Worm (Caenorhabditis elegans) whole organism, midembryonic: ENCODE results near the gene ptr-9.
A peak's percentile ranks its signal among the peaks of the same experiment; 100 is the strongest.

Experiments
- T22C8.4 ChIP-seq: fragments of 200-800 bp; sonication (Bioruptor generic); IDR thresholded peaks from 2 replicates; pipeline ENCODE4 v1.3.6; 2022; ENCODE audit warnings: missing genetic modification characterization, missing compliant biosample characterization
- cog-1 ChIP-seq: sonication (generic microtip); optimal IDR thresholded peaks from 2 replicates; lab custom pipeline; 2016; ENCODE audit warnings: missing genetic modification characterization, missing compliant biosample characterization
- flt-1 ChIP-seq: fragments of 200-800 bp; sonication (Bioruptor generic); IDR thresholded peaks from 2 replicates; pipeline ENCODE4 v1.3.6; 2022; ENCODE audit warnings: missing genetic modification characterization, missing compliant biosample characterization
- klf-2 ChIP-seq: fragments of 200-800 bp; sonication (Bioruptor generic); conservative IDR thresholded peaks from 2 replicates; pipeline ENCODE4 v1.3.6; 2022; ENCODE audit warnings: missing genetic modification reagents, missing genetic modification characterization, missing compliant biosample characterization
- med-1 ChIP-seq: sonication (generic microtip); optimal IDR thresholded peaks from 2 replicates; lab custom pipeline; 2017; ENCODE audit warnings: missing genetic modification characterization, mild to moderate bottlenecking, missing compliant biosample characterization, antibody characterized with exemption, missing genetic modification reagents; ENCODE audit not compliant: insufficient read depth
- ref-1 ChIP-seq: fragments of 200-800 bp; sonication (Bioruptor generic); conservative IDR thresholded peaks from 2 replicates; pipeline ENCODE4 v1.3.6; 2022; ENCODE audit warnings: missing genetic modification reagents, missing genetic modification characterization, missing compliant biosample characterization
- tab-1 ChIP-seq: fragments of 200-800 bp; sonication (Bioruptor generic); IDR thresholded peaks from 2 replicates; pipeline ENCODE4 v1.3.6; 2022; ENCODE audit warnings: missing genetic modification characterization, missing compliant biosample characterization
- ztf-23 ChIP-seq: fragments of 200-800 bp; sonication (Bioruptor generic); IDR thresholded peaks from 2 replicates; pipeline ENCODE4 v1.3.6; 2022; ENCODE audit warnings: missing genetic modification reagents, missing genetic modification characterization, missing compliant biosample characterization
- ztf-29 ChIP-seq: fragments of 200-800 bp; sonication (Bioruptor generic); IDR thresholded peaks from 2 replicates; pipeline ENCODE4 v1.3.6; 2022; ENCODE audit warnings: missing genetic modification reagents, missing genetic modification characterization, missing compliant biosample characterization

Gene ptr-9

DNA sequence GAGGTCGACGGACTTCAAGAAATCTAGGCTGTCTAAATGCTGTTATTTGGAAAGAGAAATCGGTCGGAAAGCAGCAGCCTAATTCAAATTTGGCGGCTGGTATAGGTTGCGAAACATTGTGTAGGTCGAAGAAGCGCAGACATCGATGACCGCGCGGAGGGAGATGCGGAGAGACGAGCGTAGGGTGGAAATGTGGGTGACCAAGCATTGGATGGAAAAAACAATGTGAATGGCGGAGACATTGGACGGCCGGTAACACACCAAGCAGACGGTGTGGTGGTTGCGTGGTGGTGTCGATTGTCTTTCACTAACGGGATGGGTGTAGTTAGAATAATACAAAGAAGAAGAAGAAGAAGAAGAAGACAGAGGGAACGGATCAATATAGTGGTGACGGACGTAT is 49.0 kb downstream of the ptr-9 start:
- TF ChIP-seq tab-1 (GFP tag; lab: Robert Waterston, UW): peak; percentile 55; the same call in 1 of the 2 replicates
- TF ChIP-seq T22C8.4 (GFP tag; lab: Robert Waterston, UW): no peak

DNA sequence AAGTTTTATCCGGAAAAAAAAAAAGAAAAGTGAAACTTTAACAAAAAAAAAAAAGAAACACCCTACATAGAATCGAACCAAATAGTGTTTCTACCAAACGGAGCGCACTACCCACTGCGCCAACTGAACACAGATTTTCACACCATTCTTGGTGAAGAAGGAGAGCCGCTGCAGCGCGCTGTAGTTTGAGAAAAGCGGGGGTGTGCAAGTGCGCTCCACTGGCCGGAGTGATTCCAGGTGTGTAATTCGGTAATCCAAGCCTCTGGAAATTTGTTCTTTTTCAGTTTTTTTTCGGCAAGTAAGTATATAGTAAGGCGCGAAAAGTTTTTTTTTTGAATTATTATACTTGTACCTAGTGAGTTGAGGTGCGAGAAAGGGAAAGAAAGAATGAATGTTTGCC is 50.5 kb downstream of the ptr-9 start:
- TF ChIP-seq T22C8.4 (GFP tag; lab: Robert Waterston, UW): 0 out of 2 replicates have a peak, but pooled peaks have one; percentile 34
- 0 out of 2 replicates have a peak, but pooled peaks have one; percentile 43 for TF ChIP-seq klf-2 (GFP tag; lab: Robert Waterston, UW)
- 0 out of 2 replicates have a peak, but pooled peaks have one; percentile 49 for TF ChIP-seq ztf-23 (GFP tag; lab: Robert Waterston, UW)
- peak; percentile 28; the same call in 1 of the 2 replicates for TF ChIP-seq ztf-29 (GFP tag; lab: Robert Waterston, UW)
- peak; percentile 87 for TF ChIP-seq flt-1 (GFP tag; lab: Robert Waterston, UW)

DNA sequence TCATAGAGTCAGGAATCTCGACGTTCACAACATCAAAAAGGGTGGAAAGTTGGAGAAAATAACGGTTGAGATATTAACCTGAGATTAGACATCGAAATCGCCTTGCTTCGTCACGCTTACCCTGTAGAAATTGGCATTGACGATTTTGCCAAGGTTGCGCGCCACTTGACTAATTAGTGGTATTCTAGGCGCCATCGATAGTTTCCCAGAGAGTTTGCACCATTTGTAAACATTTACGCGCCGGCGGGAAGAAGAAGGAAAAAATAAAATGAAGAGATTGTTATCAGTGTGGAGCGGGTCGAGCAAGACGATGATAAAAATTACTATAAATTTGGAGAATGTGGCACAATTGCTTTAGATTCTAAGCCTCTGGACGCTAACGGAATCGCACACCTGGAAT is 51.2 kb downstream of the ptr-9 start:
- TF ChIP-seq flt-1 (GFP tag; lab: Robert Waterston, UW) (no peak), tab-1 (GFP tag; lab: Robert Waterston, UW) (no peak), klf-2 (GFP tag; lab: Robert Waterston, UW) (no peak)

DNA sequence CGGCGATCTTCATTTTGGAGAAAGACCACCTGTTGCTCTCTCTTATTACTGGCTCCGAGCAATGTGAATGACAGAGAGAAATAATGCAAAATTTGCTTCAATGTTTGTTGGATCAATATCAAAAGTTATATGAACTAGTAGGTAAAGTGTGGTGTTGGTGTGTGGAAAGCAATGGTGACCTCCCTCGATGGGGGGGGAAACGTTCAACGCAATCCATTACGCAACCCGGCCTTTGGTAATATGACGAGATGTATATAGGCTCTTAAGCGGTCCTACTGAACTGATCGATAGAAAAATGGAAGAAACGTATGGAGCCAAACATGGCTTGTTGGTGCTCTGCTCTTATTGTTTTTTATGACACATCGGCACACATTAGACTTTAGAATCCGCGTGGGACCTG is 51.7 kb downstream of the ptr-9 start:
- TF ChIP-seq ref-1: no peak
- no peak for TF ChIP-seq ztf-23 (GFP tag; lab: Robert Waterston, UW)
- TF ChIP-seq flt-1 (GFP tag; lab: Robert Waterston, UW): no peak
- no peak for TF ChIP-seq cog-1 (tag; lab: Kevin White, UChicago)
- no peak for TF ChIP-seq tab-1 (GFP tag; lab: Robert Waterston, UW)
- no peak for TF ChIP-seq ztf-29 (GFP tag; lab: Robert Waterston, UW)
- no peak; the same call in 1 of the 2 replicates for TF ChIP-seq T22C8.4 (GFP tag; lab: Robert Waterston, UW)
- no peak for TF ChIP-seq klf-2 (GFP tag; lab: Robert Waterston, UW)
- TF ChIP-seq med-1 (GFP tag; lab: Kevin White, UChicago): no peak

DNA sequence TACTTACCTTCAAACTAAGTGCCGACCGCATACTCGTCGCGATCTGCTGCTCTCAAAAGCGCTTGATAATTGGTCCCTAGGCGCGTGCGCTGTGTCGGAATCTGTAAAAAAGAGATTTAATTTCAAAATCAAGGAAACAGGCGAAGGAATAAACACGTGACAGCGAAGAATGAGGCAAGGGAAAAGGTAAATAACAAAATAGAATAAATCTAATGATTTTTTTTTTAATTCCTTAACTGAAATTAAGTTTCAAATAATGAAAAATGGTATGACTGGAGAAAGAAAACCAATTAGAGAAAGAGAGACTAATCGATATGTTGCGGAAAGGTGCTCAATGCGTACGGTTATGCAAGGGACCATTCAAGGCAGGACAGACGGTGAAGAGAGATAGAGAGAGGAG is 52.3 kb downstream of the ptr-9 start, which contains the start of gene cya-1:
TSS of gene cya-1 (minus strand) at position 101 of the 400 bp plus-strand sequence.
- TF ChIP-seq tab-1 (GFP tag; lab: Robert Waterston, UW): no peak
- TF ChIP-seq T22C8.4 (GFP tag; lab: Robert Waterston, UW): no peak
- TF ChIP-seq klf-2 (GFP tag; lab: Robert Waterston, UW): no peak
- TF ChIP-seq flt-1 (GFP tag; lab: Robert Waterston, UW): no peak
- TF ChIP-seq ref-1: no peak
- no peak for TF ChIP-seq ztf-29 (GFP tag; lab: Robert Waterston, UW)
- no peak for TF ChIP-seq cog-1 (tag; lab: Kevin White, UChicago)
- no peak for TF ChIP-seq med-1 (GFP tag; lab: Kevin White, UChicago)
- TF ChIP-seq ztf-23 (GFP tag; lab: Robert Waterston, UW): no peak
